Worm (Caenorhabditis elegans) whole organism, L1 larva: ENCODE data around the gene mrpl-49.

Experiments
- C16A3.4 ChIP-seq: fragments of 150-350 bp; optimal IDR thresholded peaks from 2 replicates; lab custom pipeline; 2014; ENCODE audit warnings: missing biosample characterization, missing genetic modification characterization
- F16B12.6 ChIP-seq: fragments of 150-350 bp; optimal IDR thresholded peaks from 2 replicates; lab custom pipeline; 2014; ENCODE audit warnings: missing biosample characterization, missing genetic modification characterization
- aly-2 ChIP-seq: fragments of 150-350 bp; optimal IDR thresholded peaks from 2 replicates; lab custom pipeline; 2014; ENCODE audit warnings: missing biosample characterization, missing genetic modification characterization
- ceh-88 ChIP-seq: fragments of 200-800 bp; sonication (Bioruptor generic); IDR thresholded peaks from 2 replicates; pipeline ENCODE4 v1.3.6; 2022; ENCODE audit warnings: missing genetic modification characterization, missing compliant biosample characterization
- ceh-90 ChIP-seq: sonication (generic microtip); optimal IDR thresholded peaks from 2 replicates; lab custom pipeline; 2016; ENCODE audit warnings: missing genetic modification characterization, missing compliant biosample characterization
- dpl-1 ChIP-seq, 3 experiments: fragments of 150-350 bp in 2 of 3; sonication (generic microtip) in 1 of 3; optimal IDR thresholded peaks; 2 replicates each; lab custom pipeline; 2014 to 2017; ENCODE audit warnings: missing biosample characterization in 3 of 3, missing genetic modification characterization in 3 of 3, missing genetic modification reagents in 3 of 3
- dsc-1 ChIP-seq: sonication (generic microtip); optimal IDR thresholded peaks from 2 replicates; lab custom pipeline; 2016; ENCODE audit warnings: mild to moderate bottlenecking, missing genetic modification characterization, missing compliant biosample characterization
- efl-1 ChIP-seq, 4 experiments: fragments of 150-350 bp; optimal IDR thresholded peaks in 3 of 4; peaks in 1 of 4; 1 replicate in 1 of 4; 2 replicates in 3 of 4; lab custom pipeline; 2014; ENCODE audit warnings: missing biosample characterization in 2 of 4, missing genetic modification characterization in 2 of 4, missing genetic modification reagents in 2 of 4
- efl-3 ChIP-seq: fragments of 200-800 bp; sonication (Bioruptor generic); optimal IDR thresholded peaks from 2 replicates; lab custom pipeline; 2018; ENCODE audit warnings: mild to moderate bottlenecking, missing genetic modification characterization, missing compliant biosample characterization
- egl-13 ChIP-seq: sonication (generic microtip); optimal IDR thresholded peaks from 2 replicates; lab custom pipeline; 2016; ENCODE audit warnings: missing genotype, missing genetic modification reagents, missing genetic modification characterization, missing compliant biosample characterization
- egl-27 ChIP-seq, 2 experiments: fragments of 150-350 bp in 1 of 2; sonication (generic microtip); optimal IDR thresholded peaks; 3 replicates each; lab custom pipeline; 2017 to 2018; ENCODE audit warnings: missing biosample characterization in 2 of 2, missing genetic modification characterization in 2 of 2, missing genetic modification reagents in 2 of 2
- elt-2 ChIP-seq: sonication (generic microtip); optimal IDR thresholded peaks from 2 replicates; lab custom pipeline; 2016; ENCODE audit warnings: missing genetic modification characterization, mild to moderate bottlenecking, inconsistent platforms, missing compliant biosample characterization, missing genetic modification reagents
- elt-3 ChIP-seq, 6 experiments: fragments of 150-350 bp in 1 of 6; sonication (generic microtip); optimal IDR thresholded peaks; 2 replicates each; lab custom pipeline; 2017 to 2018; ENCODE audit warnings: missing biosample characterization in 6 of 6, missing genetic modification characterization in 6 of 6, inconsistent platforms in 1 of 6
- hlh-17 ChIP-seq: fragments of 200-800 bp; sonication (Bioruptor generic); optimal IDR thresholded peaks from 2 replicates; lab custom pipeline; 2018; ENCODE audit warnings: missing genetic modification characterization, mild to moderate bottlenecking, missing compliant biosample characterization, moderate library complexity, borderline replicate concordance
- hpl-2 ChIP-seq: fragments of 150-350 bp; optimal IDR thresholded peaks from 2 replicates; lab custom pipeline; 2014; ENCODE audit warnings: missing biosample characterization, missing genetic modification reagents, missing genetic modification characterization
- lin-13 ChIP-seq: fragments of 150-350 bp; optimal IDR thresholded peaks from 2 replicates; lab custom pipeline; 2014; ENCODE audit warnings: missing biosample characterization, missing genetic modification reagents, missing genetic modification characterization
- lin-15B ChIP-seq: fragments of 150-350 bp; sonication (generic microtip); optimal IDR thresholded peaks from 3 replicates; lab custom pipeline; 2014; ENCODE audit warnings: missing biosample characterization, missing genetic modification characterization
- lin-35 ChIP-seq, 2 experiments: fragments of 150-350 bp; optimal IDR thresholded peaks; 2 replicates each; lab custom pipeline; 2014; ENCODE audit warnings: missing biosample characterization in 2 of 2, missing genetic modification characterization in 2 of 2, missing genetic modification reagents in 2 of 2
- lin-39 ChIP-seq: fragments of 150-350 bp; optimal IDR thresholded peaks from 2 replicates; lab custom pipeline; 2014; ENCODE audit warnings: missing biosample characterization, missing genetic modification reagents, missing genetic modification characterization
- lir-3 ChIP-seq: sonication (generic microtip); optimal IDR thresholded peaks from 2 replicates; lab custom pipeline; 2016; ENCODE audit warnings: mild to moderate bottlenecking, missing genetic modification characterization, moderate library complexity, missing compliant biosample characterization; ENCODE audit not compliant: poor library complexity
- lsy-2 ChIP-seq, 2 experiments: fragments of 150-350 bp; optimal IDR thresholded peaks; 2 replicates each; lab custom pipeline; 2014; ENCODE audit warnings: missing biosample characterization in 2 of 2, missing genetic modification characterization in 2 of 2
- mdl-1 ChIP-seq, 2 experiments: fragments of 150-350 bp; optimal IDR thresholded peaks; 2 replicates each; lab custom pipeline; 2014 to 2017; ENCODE audit warnings: missing biosample characterization in 2 of 2, missing genetic modification characterization in 2 of 2, inconsistent platforms in 1 of 2
- mef-2 ChIP-seq: fragments of 150-350 bp; optimal IDR thresholded peaks from 2 replicates; lab custom pipeline; 2014; ENCODE audit warnings: missing biosample characterization, missing genetic modification characterization
- mep-1 ChIP-seq: fragments of 150-350 bp; optimal IDR thresholded peaks from 2 replicates; lab custom pipeline; 2014; ENCODE audit warnings: missing biosample characterization, missing genetic modification characterization
- nhr-19 ChIP-seq: fragments of 200-800 bp; sonication (Bioruptor generic); conservative IDR thresholded peaks from 2 replicates; pipeline ENCODE4 v1.3.6; 2022; ENCODE audit warnings: missing genetic modification characterization, missing compliant biosample characterization
- nhr-20 ChIP-seq: sonication (generic microtip); optimal IDR thresholded peaks from 2 replicates; lab custom pipeline; 2016; ENCODE audit warnings: mild to moderate bottlenecking, missing genetic modification characterization, missing compliant biosample characterization
- nhr-47 ChIP-seq: sonication (generic microtip); optimal IDR thresholded peaks from 2 replicates; lab custom pipeline; 2016; ENCODE audit warnings: mild to moderate bottlenecking, missing genetic modification characterization, moderate library complexity, missing compliant biosample characterization
- nhr-76 ChIP-seq: sonication (generic microtip); optimal IDR thresholded peaks from 2 replicates; lab custom pipeline; 2017; ENCODE audit warnings: missing biosample characterization, missing genetic modification characterization
- nhr-84 ChIP-seq: sonication (generic microtip); optimal IDR thresholded peaks from 2 replicates; lab custom pipeline; 2017; ENCODE audit warnings: missing biosample characterization, missing genetic modification characterization
- pqm-1 ChIP-seq: sonication (generic microtip); optimal IDR thresholded peaks from 3 replicates; lab custom pipeline; 2017; ENCODE audit warnings: missing biosample characterization, missing genetic modification characterization
- rnt-1 ChIP-seq: sonication (generic microtip); optimal IDR thresholded peaks from 2 replicates; lab custom pipeline; 2016; ENCODE audit warnings: mild to moderate bottlenecking, missing genetic modification characterization, moderate library complexity, missing compliant biosample characterization
- skn-1 ChIP-seq: fragments of 150-350 bp; optimal IDR thresholded peaks from 2 replicates; lab custom pipeline; 2014; ENCODE audit warnings: missing biosample characterization, missing genetic modification characterization
- snpc-4 ChIP-seq: fragments of 150-350 bp; optimal IDR thresholded peaks from 2 replicates; lab custom pipeline; 2014; ENCODE audit warnings: missing biosample characterization, missing genetic modification characterization
- snu-23 ChIP-seq: sonication (generic microtip); optimal IDR thresholded peaks from 2 replicates; lab custom pipeline; 2016; ENCODE audit warnings: missing genetic modification characterization, missing compliant biosample characterization
- swsn-7 ChIP-seq: sonication (generic microtip); optimal IDR thresholded peaks from 2 replicates; lab custom pipeline; 2016; ENCODE audit warnings: missing genetic modification characterization, missing compliant biosample characterization
- tlp-1 ChIP-seq: fragments of 150-350 bp; optimal IDR thresholded peaks from 2 replicates; lab custom pipeline; 2014; ENCODE audit warnings: missing biosample characterization, missing genetic modification characterization
- unc-130 ChIP-seq: fragments of 150-350 bp; optimal IDR thresholded peaks from 2 replicates; lab custom pipeline; 2017; ENCODE audit warnings: missing biosample characterization, missing genetic modification characterization, inconsistent platforms
- unc-30 ChIP-seq: sonication (generic microtip); optimal IDR thresholded peaks from 2 replicates; lab custom pipeline; 2017; ENCODE audit warnings: missing biosample characterization, missing genetic modification characterization
- unc-62 ChIP-seq: fragments of 150-350 bp; optimal IDR thresholded peaks from 2 replicates; lab custom pipeline; 2014; ENCODE audit warnings: missing biosample characterization, missing genetic modification reagents, missing genetic modification characterization
- unc-98 ChIP-seq: fragments of 200-800 bp; sonication (Bioruptor generic); IDR thresholded peaks from 2 replicates; pipeline ENCODE4 v1.3.6; 2022; ENCODE audit warnings: missing genetic modification characterization, missing compliant biosample characterization
- xbp-1 ChIP-seq: sonication (generic microtip); optimal IDR thresholded peaks from 2 replicates; lab custom pipeline; 2016; ENCODE audit warnings: missing genetic modification characterization, missing compliant biosample characterization
- zip-4 ChIP-seq: fragments of 200-800 bp; sonication (Bioruptor generic); optimal IDR thresholded peaks from 2 replicates; lab custom pipeline; 2018; ENCODE audit warnings: mild to moderate bottlenecking, missing genetic modification characterization, moderate library complexity, missing compliant biosample characterization
- ztf-4 ChIP-seq: fragments of 150-350 bp; optimal IDR thresholded peaks from 2 replicates; lab custom pipeline; 2014; ENCODE audit warnings: missing biosample characterization, missing genetic modification characterization

Gene mrpl-49

ce11 chrV:12759660-12760059 is 31.2 kb downstream of the mrpl-49 start, which contains the start of gene papl-1:
papl-1 (minus strand) TSS chrV:12759760.
- no peak for TF ChIP-seq nhr-76 (tag; lab: Kevin White, UChicago)
- no peak for TF ChIP-seq aly-2
- no peak for TF ChIP-seq snu-23 (GFP tag; lab: Kevin White, UChicago)
- no peak for TF ChIP-seq nhr-20
- no peak for TF ChIP-seq lin-35 (GFP tag; optimal IDR thresholded peaks at IDR 0.05; lab: Kevin White, UChicago)
- TF ChIP-seq rnt-1 (tag; lab: Kevin White, UChicago): no peak
- no peak for TF ChIP-seq nhr-19 (GFP tag; lab: Robert Waterston, UW)
- TF ChIP-seq unc-62 (GFP tag; lab: Kevin White, UChicago): no peak
- no peak for TF ChIP-seq unc-98 (GFP tag; lab: Robert Waterston, UW)
- no peak for TF ChIP-seq dpl-1 (GFP tag; optimal IDR thresholded peaks at IDR 0.05; lab: Kevin White, UChicago)
- TF ChIP-seq mdl-1 (tag; optimal IDR thresholded peaks at IDR 0.05; lab: Kevin White, UChicago): no peak
- no peak for TF ChIP-seq dsc-1 (tag; lab: Kevin White, UChicago)
- TF ChIP-seq ceh-90 (tag; lab: Kevin White, UChicago): no peak
- TF ChIP-seq lin-15B (tag; lab: Kevin White, UChicago): no peak
- no peak for TF ChIP-seq egl-13 (tag; lab: Kevin White, UChicago)

ce11 chrV:12760913-12761312 is 32.5 kb downstream of the mrpl-49 start, which contains the start of gene F18E2.15:
F18E2.15 (minus strand) TSS chrV:12761013.
- no peak for TF ChIP-seq lir-3
- TF ChIP-seq lin-39 (tag; lab: Kevin White, UChicago): no peak
- no peak for TF ChIP-seq hpl-2 (GFP tag; lab: Kevin White, UChicago)
- TF ChIP-seq zip-4 (GFP tag; lab: Kevin White, UChicago): no peak
- TF ChIP-seq unc-30: no peak
- no peak for TF ChIP-seq lin-13 (GFP tag; lab: Kevin White, UChicago)
- TF ChIP-seq lin-15B (tag; lab: Kevin White, UChicago): no peak
- TF ChIP-seq egl-27 (tag; optimal IDR thresholded peaks at IDR 0.05; lab: Kevin White, UChicago): no peak
- TF ChIP-seq ceh-88 (GFP tag; lab: Robert Waterston, UW): no peak
- TF ChIP-seq pqm-1 (tag; lab: Kevin White, UChicago): no peak
- TF ChIP-seq mef-2: no peak
- TF ChIP-seq ztf-4: no peak
- TF ChIP-seq aly-2: no peak
- no peak for TF ChIP-seq snpc-4

ce11 chrV:12763291-12763995 is 35.0 kb downstream of the mrpl-49 start, which contains the start of the genes abcf-1 and scc-3:
abcf-1 (minus strand) TSS chrV:12763375.
scc-3 (plus strand) TSS chrV:12763945.
- TF ChIP-seq efl-1 (optimal IDR thresholded peaks at IDR 0.05; lab: Kevin White, UChicago): peak; percentile 25 to 62
- peak; percentile 66 to 93 for TF ChIP-seq efl-1 (GFP tag; optimal IDR thresholded peaks at IDR 0.05 in 1 of 2; lab: Kevin White, UChicago)
- TF ChIP-seq elt-2: no peak
- TF ChIP-seq C16A3.4 (tag; lab: Kevin White, UChicago): peak; percentile 5
- peak in 1 of 6 experiments; percentile 37 for TF ChIP-seq elt-3 (tag; optimal IDR thresholded peaks at IDR 0.05; lab: Kevin White, UChicago)
- TF ChIP-seq tlp-1 (tag; lab: Kevin White, UChicago): no peak
- TF ChIP-seq lsy-2 (tag; optimal IDR thresholded peaks at IDR 0.05; lab: Kevin White, UChicago): peak; percentile 86 to 98
- peak; percentile 47 to 74 (median 59) for TF ChIP-seq dpl-1 (GFP tag; optimal IDR thresholded peaks at IDR 0.05; lab: Kevin White, UChicago)
- peak; percentile 40 for TF ChIP-seq xbp-1 (tag; lab: Kevin White, UChicago)
- peak; percentile 84 for TF ChIP-seq F16B12.6 (tag; lab: Kevin White, UChicago)
- peak; percentile 32 for TF ChIP-seq swsn-7 (tag; lab: Kevin White, UChicago)
- peak; percentile 38 for TF ChIP-seq nhr-20
- TF ChIP-seq pqm-1 (tag; lab: Kevin White, UChicago): no peak
- TF ChIP-seq efl-3 (GFP tag; lab: Kevin White, UChicago): no peak
- peak; percentile 21 for TF ChIP-seq nhr-47 (tag; lab: Kevin White, UChicago)
- TF ChIP-seq hlh-17 (GFP tag; lab: Kevin White, UChicago): no peak
- TF ChIP-seq lin-35 (GFP tag; optimal IDR thresholded peaks at IDR 0.05; lab: Kevin White, UChicago): peak; percentile 45 to 71
- TF ChIP-seq mep-1 (tag; lab: Kevin White, UChicago): peak; percentile 53
- TF ChIP-seq unc-130: peak; percentile 6
- no peak for TF ChIP-seq nhr-84 (tag; lab: Kevin White, UChicago)
- TF ChIP-seq rnt-1 (tag; lab: Kevin White, UChicago): peak; percentile 25
- TF ChIP-seq skn-1: peak; percentile 51
- TF ChIP-seq, all 84 proteins: peak for 15
